Worm (Caenorhabditis elegans) whole organism, late embryonic: Measurements from ENCODE around the gene bcl-7.

Experiments
- C08G9.2 ChIP-seq: sonication (generic microtip); optimal IDR thresholded peaks from 2 replicates; lab custom pipeline; 2016; ENCODE audit warnings: mild to moderate bottlenecking, missing genetic modification characterization, moderate library complexity, missing compliant biosample characterization
- K02D7.2 ChIP-seq: sonication (generic microtip); optimal IDR thresholded peaks from 2 replicates; lab custom pipeline; 2017; ENCODE audit warnings: mild to moderate bottlenecking, missing genetic modification characterization, missing compliant biosample characterization
- K09A11.1 ChIP-seq: sonication (generic microtip); optimal IDR thresholded peaks from 2 replicates; lab custom pipeline; 2017; ENCODE audit warnings: antibody characterized with exemption, mild to moderate bottlenecking, missing genetic modification characterization, missing compliant biosample characterization; ENCODE audit not compliant: insufficient read depth
- Y22D7AL.16 ChIP-seq: sonication (generic microtip); optimal IDR thresholded peaks from 2 replicates; lab custom pipeline; 2016; ENCODE audit warnings: missing genetic modification characterization, missing compliant biosample characterization
- ama-1 ChIP-seq: fragments of 150-350 bp; optimal IDR thresholded peaks from 2 replicates; lab custom pipeline; 2014
- ceh-2 ChIP-seq: sonication (generic microtip); optimal IDR thresholded peaks from 2 replicates; lab custom pipeline; 2016; ENCODE audit warnings: missing genotype, missing genetic modification characterization, missing compliant biosample characterization
- ceh-24 ChIP-seq: sonication (generic microtip); optimal IDR thresholded peaks from 2 replicates; lab custom pipeline; 2016; ENCODE audit warnings: mild to moderate bottlenecking, missing genetic modification characterization, missing compliant biosample characterization
- ceh-30 ChIP-seq: fragments of 150-350 bp; optimal IDR thresholded peaks from 2 replicates; lab custom pipeline; 2014; ENCODE audit warnings: missing biosample characterization, missing genetic modification characterization
- ceh-31 ChIP-seq: sonication (generic microtip); optimal IDR thresholded peaks from 2 replicates; lab custom pipeline; 2016; ENCODE audit warnings: missing genetic modification characterization, missing compliant biosample characterization
- ceh-48 ChIP-seq: sonication (generic microtip); optimal IDR thresholded peaks from 2 replicates; lab custom pipeline; 2016; ENCODE audit warnings: missing genetic modification characterization, inconsistent platforms, missing compliant biosample characterization
- ceh-6 ChIP-seq: fragments of 200-800 bp; sonication (Bioruptor generic); optimal IDR thresholded peaks from 2 replicates; lab custom pipeline; 2018; ENCODE audit warnings: mild to moderate bottlenecking, missing genetic modification characterization, missing compliant biosample characterization
- ceh-9 ChIP-seq: sonication (generic microtip); optimal IDR thresholded peaks from 2 replicates; lab custom pipeline; 2016; ENCODE audit warnings: mild to moderate bottlenecking, missing genetic modification characterization, inconsistent platforms, missing compliant biosample characterization
- che-1 ChIP-seq: sonication (generic microtip); optimal IDR thresholded peaks from 2 replicates; lab custom pipeline; 2016; ENCODE audit warnings: mild to moderate bottlenecking, missing genetic modification characterization, missing compliant biosample characterization
- dmd-4 ChIP-seq: sonication (generic microtip); optimal IDR thresholded peaks from 2 replicates; lab custom pipeline; 2016; ENCODE audit warnings: borderline replicate concordance, missing genetic modification characterization, missing compliant biosample characterization
- elt-2 ChIP-seq: sonication (generic microtip); optimal IDR thresholded peaks from 2 replicates; lab custom pipeline; 2016; ENCODE audit warnings: missing genetic modification reagents, missing genetic modification characterization, missing compliant biosample characterization
- fkh-10 ChIP-seq: fragments of 150-350 bp; optimal IDR thresholded peaks from 2 replicates; lab custom pipeline; 2014; ENCODE audit warnings: missing biosample characterization, missing genetic modification reagents, missing genetic modification characterization
- fkh-6 ChIP-seq: sonication (generic microtip); optimal IDR thresholded peaks from 2 replicates; lab custom pipeline; 2016; ENCODE audit warnings: missing genetic modification characterization, missing compliant biosample characterization
- hlh-15 ChIP-seq: sonication (generic microtip); optimal IDR thresholded peaks from 2 replicates; lab custom pipeline; 2016; ENCODE audit warnings: missing genetic modification characterization, missing compliant biosample characterization
- hlh-8 ChIP-seq: sonication (generic microtip); optimal IDR thresholded peaks from 2 replicates; lab custom pipeline; 2016; ENCODE audit warnings: missing genotype, missing genetic modification characterization, missing compliant biosample characterization
- lin-11 ChIP-seq: fragments of 200-800 bp; sonication (Bioruptor generic); optimal IDR thresholded peaks from 2 replicates; lab custom pipeline; 2018; ENCODE audit warnings: mild to moderate bottlenecking, missing genetic modification characterization, missing compliant biosample characterization
- mec-3 ChIP-seq: sonication (generic microtip); optimal IDR thresholded peaks from 2 replicates; lab custom pipeline; 2016; ENCODE audit warnings: borderline replicate concordance, missing genetic modification characterization, missing compliant biosample characterization
- nfya-1 ChIP-seq: sonication (generic microtip); optimal IDR thresholded peaks from 2 replicates; lab custom pipeline; 2017; ENCODE audit warnings: missing genetic modification characterization, mild to moderate bottlenecking, missing compliant biosample characterization, antibody characterized with exemption, moderate library complexity
- nhr-11 ChIP-seq: fragments of 150-350 bp; optimal IDR thresholded peaks from 2 replicates; lab custom pipeline; 2014; ENCODE audit warnings: missing biosample characterization, missing genetic modification characterization
- pat-9 ChIP-seq: fragments of 200-800 bp; sonication (Bioruptor generic); optimal IDR thresholded peaks from 2 replicates; lab custom pipeline; 2018; ENCODE audit warnings: mild to moderate bottlenecking, missing genetic modification characterization, moderate library complexity, missing compliant biosample characterization
- pha-4 ChIP-seq: fragments of 150-350 bp; optimal IDR thresholded peaks from 2 replicates; lab custom pipeline; 2018; ENCODE audit warnings: missing biosample characterization, missing genetic modification reagents, missing genetic modification characterization
- pqm-1 ChIP-seq: sonication (generic microtip); optimal IDR thresholded peaks from 2 replicates; lab custom pipeline; 2016; ENCODE audit warnings: missing genetic modification characterization, missing compliant biosample characterization
- pros-1 ChIP-seq: fragments of 150-350 bp; optimal IDR thresholded peaks from 2 replicates; lab custom pipeline; 2014; ENCODE audit warnings: missing biosample characterization, missing genetic modification reagents, missing genetic modification characterization
- ref-2 ChIP-seq: sonication (generic microtip); optimal IDR thresholded peaks from 2 replicates; lab custom pipeline; 2016; ENCODE audit warnings: missing genetic modification characterization, missing compliant biosample characterization
- rnt-1 ChIP-seq: sonication (generic microtip); optimal IDR thresholded peaks from 2 replicates; lab custom pipeline; 2016; ENCODE audit warnings: missing genetic modification characterization, missing compliant biosample characterization
- sdc-2 ChIP-seq: sonication (generic microtip); optimal IDR thresholded peaks from 2 replicates; lab custom pipeline; 2016; ENCODE audit warnings: missing genotype, missing genetic modification characterization, missing compliant biosample characterization
- unc-42 ChIP-seq: sonication (generic microtip); optimal IDR thresholded peaks from 2 replicates; lab custom pipeline; 2016; ENCODE audit warnings: missing genotype, missing genetic modification characterization, missing compliant biosample characterization
- unc-55 ChIP-seq: sonication (generic microtip); optimal IDR thresholded peaks from 2 replicates; lab custom pipeline; 2017; ENCODE audit warnings: missing biosample characterization, missing genetic modification reagents, missing genetic modification characterization
- unc-86 ChIP-seq: sonication (generic microtip); optimal IDR thresholded peaks from 2 replicates; lab custom pipeline; 2016; ENCODE audit warnings: missing genetic modification characterization, missing compliant biosample characterization
- zip-5 ChIP-seq: sonication (generic microtip); optimal IDR thresholded peaks from 2 replicates; lab custom pipeline; 2016; ENCODE audit warnings: missing genetic modification characterization, missing compliant biosample characterization
- ztf-16 ChIP-seq: sonication (generic microtip); optimal IDR thresholded peaks from 2 replicates; lab custom pipeline; 2017; ENCODE audit warnings: missing genetic modification characterization, missing compliant biosample characterization

bcl-7 gene

ce11 chrIII:5925724-5926123 is at the start of gene bcl-7, which contains the start of gene dnc-2:
TSS of gene bcl-7 (plus strand) at chrIII:5926086.
TSS of gene dnc-2 (minus strand) at chrIII:5925756.
- TF ChIP-seq pat-9 (tag; lab: Kevin White, UChicago) (no peak), unc-42 (tag; lab: Kevin White, UChicago) (peak; percentile 26), ceh-6 (no peak)

DNA sequence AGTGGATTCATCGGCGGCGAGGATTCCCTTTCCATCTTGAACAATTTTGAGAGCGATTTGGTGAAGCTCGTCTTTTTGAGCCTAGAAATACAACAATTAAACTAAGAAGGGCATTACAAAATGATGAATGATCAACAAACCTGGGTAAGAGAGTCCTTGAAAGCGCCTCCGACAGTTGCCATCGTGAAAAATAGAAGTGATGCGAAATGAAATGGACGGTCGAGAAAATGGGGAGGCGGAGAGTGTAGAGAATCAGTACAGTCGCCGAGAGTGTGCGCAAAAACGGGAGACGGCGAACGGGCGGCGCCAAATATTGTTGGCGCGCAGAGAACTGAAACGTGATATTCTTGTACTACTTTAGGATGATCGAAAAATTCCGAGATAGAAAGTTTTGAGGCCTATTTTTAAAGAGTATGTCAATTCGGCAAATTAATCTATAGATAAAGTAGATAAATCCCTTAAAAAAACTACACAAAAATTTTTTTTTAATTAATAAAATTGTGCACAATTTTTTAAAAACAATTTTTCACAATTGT is 49.7 kb upstream of the bcl-7 start, which contains the start of gene aldo-2:
TSS of gene aldo-2 (minus strand) at position 486 of the 536 bp plus-strand sequence.
- TF ChIP-seq fkh-6 (no peak), ceh-2 (tag; lab: Kevin White, UChicago) (no peak), ceh-30 (tag; lab: Kevin White, UChicago) (no peak), K09A11.1 (tag; lab: Kevin White, UChicago) (no peak), pros-1 (tag; lab: Kevin White, UChicago) (no peak), ztf-16 (tag; lab: Kevin White, UChicago) (no peak), K02D7.2 (tag; lab: Kevin White, UChicago) (no peak), zip-5 (tag; lab: Kevin White, UChicago) (no peak), hlh-8 (tag; lab: Kevin White, UChicago) (no peak), lin-11 (tag; lab: Kevin White, UChicago) (no peak), dmd-4 (tag; lab: Kevin White, UChicago) (no peak), che-1 (tag; lab: Kevin White, UChicago) (no peak), ref-2 (no peak), mec-3 (tag; lab: Kevin White, UChicago) (no peak), sdc-2 (no peak), unc-86 (tag; lab: Kevin White, UChicago) (no peak), Y22D7AL.16 (tag; lab: Kevin White, UChicago) (no peak), ceh-9 (tag; lab: Kevin White, UChicago) (no peak), unc-55 (GFP tag; lab: Kevin White, UChicago) (no peak), rnt-1 (tag; lab: Kevin White, UChicago) (no peak)

DNA sequence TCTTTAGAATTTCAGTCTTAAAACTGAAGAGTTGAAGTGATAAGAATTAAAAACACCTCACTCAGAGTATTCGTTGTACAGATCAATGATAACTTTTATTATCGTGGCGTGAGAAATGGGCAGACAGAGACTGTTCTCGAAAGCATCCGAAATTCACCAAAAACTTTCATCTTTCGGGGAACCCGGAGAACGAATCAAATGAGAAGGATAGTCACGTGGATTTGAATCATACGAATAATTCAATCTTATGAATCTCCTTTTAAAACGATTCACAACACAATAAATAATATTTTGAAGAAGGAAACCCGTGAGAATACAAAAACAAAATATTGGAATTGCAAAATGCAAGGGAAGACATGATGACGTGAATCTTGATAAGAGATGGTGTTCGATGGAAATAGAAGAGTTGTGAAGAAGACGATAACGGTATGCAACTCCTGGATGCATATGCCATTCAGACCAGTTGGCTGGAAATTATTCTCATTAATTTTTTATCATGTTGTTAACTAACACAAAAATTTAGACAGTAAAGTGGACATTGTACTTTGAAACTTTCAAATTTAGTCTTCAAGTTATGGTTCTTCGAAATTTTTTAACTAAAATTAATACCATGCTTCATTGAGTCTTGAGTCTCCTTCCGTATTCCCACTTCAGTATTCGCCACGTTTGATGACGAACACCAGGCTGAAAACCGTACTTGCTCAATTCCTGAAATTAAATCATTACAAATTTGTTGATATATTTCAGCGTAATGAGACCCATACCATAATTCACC is 48.8 kb upstream of the bcl-7 start:
- TF ChIP-seq ama-1 (lab: Kevin White, UChicago) (no peak), K02D7.2 (tag; lab: Kevin White, UChicago) (no peak), elt-2 (peak; percentile 13), rnt-1 (tag; lab: Kevin White, UChicago) (no peak)

DNA sequence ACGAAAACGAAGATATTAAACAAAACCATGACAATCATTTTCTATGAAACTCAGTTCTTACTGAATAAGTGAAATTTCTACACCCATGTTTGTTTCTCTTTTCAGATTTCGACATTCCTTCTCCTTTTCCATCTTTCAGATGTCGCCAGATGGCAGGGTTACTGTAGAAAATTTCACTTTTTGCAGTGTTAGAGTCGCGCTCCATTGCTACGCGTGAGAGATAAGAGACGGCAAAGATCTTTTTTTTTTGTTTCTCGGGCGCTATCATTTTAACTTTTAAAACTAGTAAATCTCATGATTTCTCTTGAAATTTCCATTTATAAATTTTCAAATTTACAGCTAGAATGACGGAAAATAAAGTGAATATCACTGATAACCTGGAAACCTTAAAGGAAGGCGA is 47.7 kb upstream of the bcl-7 start, which contains the start of the genes mig-21 and F01F1.2:
TSS of gene mig-21 (minus strand) at position 166 of the 400 bp plus-strand sequence.
TSS of gene F01F1.2 (plus strand) at position 340 of the 400 bp plus-strand sequence.
- TF ChIP-seq ceh-24 (no peak), zip-5 (tag; lab: Kevin White, UChicago) (no peak), pha-4 (tag; lab: Kevin White, UChicago) (no peak), hlh-15 (tag; lab: Kevin White, UChicago) (no peak), C08G9.2 (tag; lab: Kevin White, UChicago) (no peak), fkh-10 (no peak), che-1 (tag; lab: Kevin White, UChicago) (no peak)
- TF ChIP-seq, all 69 proteins: peak for 0

DNA sequence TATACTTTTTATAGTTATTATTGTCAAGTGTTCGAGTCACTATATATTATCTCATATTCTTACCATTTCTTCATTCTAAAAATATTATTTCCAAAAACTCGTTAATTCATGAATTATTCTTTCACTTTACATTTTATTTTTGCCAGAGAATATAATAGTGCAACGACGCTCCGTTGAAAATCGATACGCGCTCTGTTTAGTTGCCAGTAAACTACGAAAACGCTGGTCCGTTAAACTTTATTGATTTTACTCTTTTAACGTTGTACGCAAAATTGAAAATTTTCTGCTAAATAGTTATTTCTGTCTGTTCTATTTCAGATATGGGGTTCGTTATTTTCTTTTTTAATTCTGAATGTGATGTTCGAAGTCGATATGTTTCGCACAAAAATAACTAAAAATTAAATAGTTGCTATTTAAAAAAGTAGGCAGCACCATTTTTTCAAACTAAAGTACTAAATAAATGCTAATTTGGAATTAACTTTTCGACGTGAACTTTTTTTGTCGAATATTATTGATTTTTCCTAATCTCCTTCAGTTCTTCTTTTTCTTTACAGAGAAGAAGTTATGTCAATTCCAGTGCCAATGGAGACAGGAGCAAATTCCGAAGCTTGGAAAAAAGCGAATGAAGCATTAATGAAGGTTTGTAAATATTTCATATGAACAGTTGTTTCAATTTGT is 46.5 kb upstream of the bcl-7 start, which contains the start of gene hpo-10:
TSS of gene hpo-10 (plus strand) at position 199 of the 678 bp plus-strand sequence.
- TF ChIP-seq nfya-1 = peak; percentile 18
- TF ChIP-seq nhr-11 (tag; lab: Kevin White, UChicago) = no peak
- TF ChIP-seq ceh-31 (tag; lab: Kevin White, UChicago) = peak; percentile 13
- no peak for TF ChIP-seq ceh-24
- peak; percentile 93 for TF ChIP-seq ceh-48
- TF ChIP-seq rnt-1 (tag; lab: Kevin White, UChicago) = no peak
- TF ChIP-seq pqm-1 = no peak
